Fruit fly (Drosophila melanogaster) whole organism, embryonic: ENCODE results near the gene CG34269.

Source experiments
- Atf6 ChIP-seq: fragments of 200-800 bp; sonication (Bioruptor generic); IDR thresholded peaks from 2 replicates; pipeline ENCODE4 v1.3.6; 2022; ENCODE audit warnings: missing biosample characterization, missing genetic modification characterization
- BtbVII ChIP-seq: fragments of 200-800 bp; sonication (Bioruptor generic); optimal IDR thresholded peaks from 3 replicates; lab custom pipeline; 2017; ENCODE audit warnings: missing biosample characterization, mild to moderate bottlenecking, missing genetic modification characterization
- CG10274 ChIP-seq: fragments of 200-800 bp; sonication (Bioruptor generic); optimal IDR thresholded peaks from 3 replicates; lab custom pipeline; 2017; ENCODE audit warnings: missing biosample characterization, mild to moderate bottlenecking, missing genetic modification characterization
- CG10321 ChIP-seq: fragments of 200-800 bp; sonication (Bioruptor generic); IDR thresholded peaks from 2 replicates; pipeline ENCODE4 v1.3.6; 2022; ENCODE audit warnings: missing biosample characterization, missing genetic modification characterization
- CG14667 ChIP-seq: fragments of 200-800 bp; sonication (Bioruptor generic); IDR thresholded peaks from 2 replicates; pipeline ENCODE4 v1.3.6; 2022; ENCODE audit warnings: missing biosample characterization, missing genetic modification characterization
- CG14710 ChIP-seq: fragments of 200-800 bp; sonication (Bioruptor generic); optimal IDR thresholded peaks from 3 replicates; lab custom pipeline; 2019; ENCODE audit warnings: missing biosample characterization, mild to moderate bottlenecking, missing genetic modification characterization, moderate library complexity
- CG15269 ChIP-seq: fragments of 200-800 bp; sonication (Bioruptor generic); optimal IDR thresholded peaks from 2 replicates; lab custom pipeline; 2018; ENCODE audit warnings: missing biosample characterization, mild to moderate bottlenecking, missing genetic modification characterization, moderate library complexity
- CG15514 ChIP-seq: fragments of 200-800 bp; sonication (Bioruptor generic); optimal IDR thresholded peaks from 3 replicates; lab custom pipeline; 2017; ENCODE audit warnings: missing biosample characterization, missing genetic modification characterization, mild to moderate bottlenecking, moderate library complexity, missing genetic modification reagents
- CG2120 ChIP-seq: fragments of 200-800 bp; sonication (Bioruptor generic); optimal IDR thresholded peaks from 3 replicates; lab custom pipeline; 2016; ENCODE audit warnings: missing biosample characterization, missing genetic modification characterization
- CG32767 ChIP-seq: fragments of 200-800 bp; sonication (Bioruptor generic); IDR thresholded peaks from 2 replicates; pipeline ENCODE4 v1.3.6; 2022; ENCODE audit warnings: missing biosample characterization, missing genetic modification characterization
- CG4424 ChIP-seq: fragments of 200-800 bp; sonication (Bioruptor generic); optimal IDR thresholded peaks from 3 replicates; lab custom pipeline; 2016; ENCODE audit warnings: missing biosample characterization, missing genetic modification characterization
- CG4854 ChIP-seq: fragments of 200-800 bp; sonication (Bioruptor generic); optimal IDR thresholded peaks from 2 replicates; lab custom pipeline; 2016; ENCODE audit warnings: missing biosample characterization, missing genetic modification characterization, inconsistent platforms
- CG6654 ChIP-seq: fragments of 200-800 bp; sonication (Bioruptor generic); optimal IDR thresholded peaks from 2 replicates; lab custom pipeline; 2017; ENCODE audit warnings: missing biosample characterization, mild to moderate bottlenecking, missing genetic modification characterization
- CG6813 ChIP-seq: fragments of 200-800 bp; sonication (Bioruptor generic); optimal IDR thresholded peaks from 2 replicates; lab custom pipeline; 2017; ENCODE audit warnings: missing biosample characterization, missing genetic modification characterization, mild to moderate bottlenecking, moderate library complexity, missing genetic modification reagents
- CG7987 ChIP-seq: fragments of 200-800 bp; sonication (Bioruptor generic); optimal IDR thresholded peaks from 2 replicates; lab custom pipeline; 2018; ENCODE audit warnings: missing biosample characterization, mild to moderate bottlenecking, missing genetic modification characterization, moderate library complexity
- Chrac-16 ChIP-seq: fragments of 200-800 bp; sonication (Bioruptor generic); optimal IDR thresholded peaks from 3 replicates; lab custom pipeline; 2016; ENCODE audit warnings: missing biosample characterization, missing genetic modification characterization
- Dad ChIP-seq: fragments of 200-800 bp; sonication (Bioruptor generic); optimal IDR thresholded peaks from 3 replicates; lab custom pipeline; 2016; ENCODE audit warnings: missing biosample characterization, missing genetic modification characterization
- Dref ChIP-seq: fragments of 200-800 bp; sonication (Bioruptor generic); IDR thresholded peaks from 2 replicates; pipeline ENCODE4 v1.3.6; 2022; ENCODE audit warnings: missing biosample characterization, missing genetic modification characterization
- Ets65A ChIP-seq: fragments of 200-800 bp; sonication (Bioruptor generic); peaks from one replicate; lab custom pipeline; 2016; ENCODE audit warnings: missing biosample characterization, missing genetic modification characterization
- Ets97D ChIP-seq: fragments of 200-800 bp; sonication (Bioruptor generic); optimal IDR thresholded peaks from 3 replicates; lab custom pipeline; 2016; ENCODE audit warnings: missing biosample characterization, missing genetic modification characterization
- Fer1 ChIP-seq: fragments of 200-800 bp; sonication (Bioruptor generic); optimal IDR thresholded peaks from 2 replicates; lab custom pipeline; 2017; ENCODE audit warnings: missing biosample characterization, mild to moderate bottlenecking, missing genetic modification characterization
- HmgD ChIP-seq: fragments of 200-800 bp; sonication (Bioruptor generic); optimal IDR thresholded peaks from 3 replicates; lab custom pipeline; 2016; ENCODE audit warnings: missing biosample characterization, missing genetic modification characterization
- MTF-1 ChIP-seq: fragments of 200-800 bp; sonication (Bioruptor generic); optimal IDR thresholded peaks from 2 replicates; lab custom pipeline; 2018; ENCODE audit warnings: missing biosample characterization, mild to moderate bottlenecking, missing genetic modification characterization, borderline replicate concordance
- Nf-YA ChIP-seq: fragments of 200-800 bp; sonication (Bioruptor generic); IDR thresholded peaks from 2 replicates; pipeline ENCODE4 v1.3.6; 2022; ENCODE audit warnings: missing biosample characterization, missing genetic modification characterization
- Spps ChIP-seq: fragments of 200-800 bp; sonication (Bioruptor generic); optimal IDR thresholded peaks from 2 replicates; lab custom pipeline; 2018; ENCODE audit warnings: missing biosample characterization, mild to moderate bottlenecking, missing genetic modification characterization
- TFAM ChIP-seq: fragments of 200-800 bp; sonication (Bioruptor generic); optimal IDR thresholded peaks from 2 replicates; lab custom pipeline; 2017; ENCODE audit warnings: missing biosample characterization, missing genetic modification characterization, inconsistent platforms
- YL-1 ChIP-seq: fragments of 200-800 bp; sonication (Bioruptor generic); optimal IDR thresholded peaks from 3 replicates; lab custom pipeline; 2017; ENCODE audit warnings: missing biosample characterization, mild to moderate bottlenecking, missing genetic modification characterization
- al ChIP-seq: fragments of 200-800 bp; sonication (Bioruptor generic); IDR thresholded peaks from 2 replicates; pipeline ENCODE4 v1.3.6; 2022; ENCODE audit warnings: missing biosample characterization, missing genetic modification characterization
- br ChIP-seq: fragments of >200 bp; optimal IDR thresholded peaks from 2 replicates; lab custom pipeline; 2017
- chn ChIP-seq: fragments of 200-800 bp; sonication (Bioruptor generic); optimal IDR thresholded peaks from 2 replicates; lab custom pipeline; 2016; ENCODE audit warnings: missing biosample characterization, missing genetic modification characterization
- crol ChIP-seq: fragments of 200-800 bp; sonication (Bioruptor generic); IDR thresholded peaks from 2 replicates; pipeline ENCODE4 v1.3.6; 2022; ENCODE audit warnings: missing biosample characterization, missing genetic modification characterization
- eve ChIP-seq, 2 experiments: fragments of >200 bp; optimal IDR thresholded peaks; 2 replicates each; lab custom pipeline; 2017; ENCODE audit warnings: missing biosample characterization in 2 of 2, missing genetic modification characterization in 2 of 2
- ftz-f1 ChIP-seq: fragments of 200-800 bp; sonication (Bioruptor generic); optimal IDR thresholded peaks from 2 replicates; lab custom pipeline; 2016; ENCODE audit warnings: missing biosample characterization, missing genetic modification characterization
- hbn ChIP-seq: fragments of 200-800 bp; sonication (Bioruptor generic); IDR thresholded peaks from 2 replicates; pipeline ENCODE4 v1.3.6; 2022; ENCODE audit warnings: missing biosample characterization, missing genetic modification characterization; ENCODE audit not compliant: partially characterized antibody
- hkb ChIP-seq, 2 experiments: fragments of 200-800 bp in 1 of 2; fragments of >200 bp in 1 of 2; sonication (Bioruptor generic) in 1 of 2; IDR thresholded peaks in 1 of 2; optimal IDR thresholded peaks in 1 of 2; 2 replicates each; pipeline versions ENCODE4 v1.3.6 to Lab custom; 2017 to 2022; ENCODE audit warnings: missing biosample characterization in 1 of 2, missing genetic modification characterization in 1 of 2
- jing ChIP-seq: fragments of 200-800 bp; sonication (Bioruptor generic); optimal IDR thresholded peaks from 2 replicates; lab custom pipeline; 2018; ENCODE audit warnings: missing biosample characterization, mild to moderate bottlenecking, missing genetic modification characterization
- kay ChIP-seq: fragments of 200-800 bp; sonication (Bioruptor generic); optimal IDR thresholded peaks from 2 replicates; lab custom pipeline; 2016; ENCODE audit warnings: missing biosample characterization, missing genetic modification characterization
- klu ChIP-seq: fragments of 200-800 bp; sonication (Bioruptor generic); IDR thresholded peaks from 2 replicates; pipeline ENCODE4 v1.3.6; 2022; ENCODE audit warnings: missing biosample characterization, missing genetic modification characterization
- lmd ChIP-seq: fragments of 200-800 bp; sonication (Bioruptor generic); IDR thresholded peaks from 2 replicates; pipeline ENCODE4 v1.3.6; 2022; ENCODE audit warnings: missing biosample characterization, missing genetic modification characterization
- onecut ChIP-seq: fragments of 200-800 bp; sonication (Bioruptor generic); IDR thresholded peaks from 2 replicates; pipeline ENCODE4 v1.3.6; 2022; ENCODE audit warnings: missing biosample characterization, missing genetic modification characterization
- org-1 ChIP-seq: fragments of 200-800 bp; sonication (Bioruptor generic); optimal IDR thresholded peaks from 2 replicates; lab custom pipeline; 2017; ENCODE audit warnings: missing biosample characterization, missing genetic modification characterization
- otp ChIP-seq: fragments of 200-800 bp; sonication (Bioruptor generic); IDR thresholded peaks from 3 replicates; pipeline ENCODE4, ENCODE4 v1.3.6; 2022; ENCODE audit warnings: missing biosample characterization, missing genetic modification characterization
- pho ChIP-seq: fragments of 200-800 bp; sonication (Bioruptor generic); optimal IDR thresholded peaks from 2 replicates; lab custom pipeline; 2016; ENCODE audit warnings: missing biosample characterization, missing genetic modification characterization
- prd ChIP-seq, 3 experiments: fragments of >200 bp in 2 of 3; fragments of 200-800 bp in 1 of 3; sonication (Bioruptor generic) in 1 of 3; optimal IDR thresholded peaks in 2 of 3; IDR thresholded peaks in 1 of 3; 2 replicates in 2 of 3; 3 replicates in 1 of 3; pipeline versions ENCODE4 v1.3.6 to Lab custom; 2017 to 2022; ENCODE audit warnings: missing biosample characterization in 1 of 3, missing genetic modification characterization in 1 of 3
- schlank ChIP-seq: fragments of 200-800 bp; sonication (Bioruptor generic); optimal IDR thresholded peaks from 2 replicates; lab custom pipeline; 2018; ENCODE audit warnings: missing biosample characterization, mild to moderate bottlenecking, missing genetic modification characterization
- shn ChIP-seq: fragments of 200-800 bp; sonication (Bioruptor generic); optimal IDR thresholded peaks from 3 replicates; lab custom pipeline; 2016; ENCODE audit warnings: missing biosample characterization, missing genetic modification characterization
- sob ChIP-seq: fragments of 200-800 bp; sonication (Bioruptor generic); IDR thresholded peaks from 2 replicates; pipeline ENCODE4 v1.3.6; 2022; ENCODE audit warnings: missing biosample characterization, missing genetic modification characterization
- sr ChIP-seq: fragments of 200-800 bp; sonication (Bioruptor generic); IDR thresholded peaks from 3 replicates; pipeline ENCODE4 v1.3.6; 2022; ENCODE audit warnings: missing biosample characterization, missing genetic modification characterization
- tgo ChIP-seq: fragments of 200-800 bp; sonication (Bioruptor generic); IDR thresholded peaks from 3 replicates; pipeline ENCODE4 v1.3.6; 2022; ENCODE audit warnings: missing biosample characterization, missing genetic modification characterization
- tx ChIP-seq: fragments of 200-800 bp; sonication (Bioruptor generic); optimal IDR thresholded peaks from 2 replicates; lab custom pipeline; 2016; ENCODE audit warnings: missing biosample characterization, missing genetic modification characterization
- vfl ChIP-seq: fragments of 200-800 bp; sonication (Bioruptor generic); optimal IDR thresholded peaks from 2 replicates; lab custom pipeline; 2016; ENCODE audit warnings: missing biosample characterization, missing genetic modification characterization
- yki ChIP-seq: fragments of >200 bp; optimal IDR thresholded peaks from 3 replicates; lab custom pipeline; 2018

Gene CG34269

dm6 chr3L:511755-512209 lies 16.4 kb upstream of the CG34269 start (continued):
- no peak for TF ChIP-seq org-1 (GFP tag; lab: Kevin White, UChicago)
- TF ChIP-seq CG10274 = no peak
- no peak for TF ChIP-seq onecut
- TF ChIP-seq tgo (GFP tag; lab: Robert Waterston, UW) = 0 out of 3 replicates have a peak, but pooled peaks have one; percentile 18
- TF ChIP-seq CG4854 = no peak
- peak; percentile 60; the same call in 1 of the 2 replicates for TF ChIP-seq Atf6 (GFP tag; lab: Robert Waterston, UW)
- TF ChIP-seq YL-1 (GFP tag; lab: Kevin White, UChicago) = no peak
- no peak for TF ChIP-seq tx (GFP tag; lab: Kevin White, UChicago)
- no peak for TF ChIP-seq CG7987
- TF ChIP-seq CG14710 (tag; lab: Kevin White, UChicago) = no peak
- TF ChIP-seq sob (GFP tag; lab: Robert Waterston, UW) = peak; percentile 47; the same call in 1 of the 2 replicates
- TF ChIP-seq hbn = no peak
- no peak for TF ChIP-seq klu
- no peak for TF ChIP-seq ftz-f1 (GFP tag; lab: Kevin White, UChicago)
- no peak for TF ChIP-seq CG14667 (GFP tag; lab: Robert Waterston, UW)
- no peak for TF ChIP-seq eve (GFP tag; optimal IDR thresholded peaks at IDR 0.05; lab: Kevin White, UChicago)
- no peak for TF ChIP-seq yki (lab: Kevin White, UChicago)
- TF ChIP-seq CG4424 (GFP tag; lab: Kevin White, UChicago) = no peak
- no peak for TF ChIP-seq chn (GFP tag; lab: Kevin White, UChicago)
- TF ChIP-seq pho = no peak
- TF ChIP-seq kay = no peak
- TF ChIP-seq CG32767 (GFP tag; lab: Robert Waterston, UW) = no peak
- TF ChIP-seq schlank (tag; lab: Kevin White, UChicago) = no peak
- TF ChIP-seq otp = no peak
- no peak for TF ChIP-seq jing (GFP tag; lab: Kevin White, UChicago)
- no peak for TF ChIP-seq shn (GFP tag; lab: Kevin White, UChicago)
- peak; percentile 54; the same call in 1 of the 2 replicates for TF ChIP-seq al (GFP tag; lab: Robert Waterston, UW)
- no peak for TF ChIP-seq CG6654 (GFP tag; lab: Kevin White, UChicago)
- TF ChIP-seq Spps (tag; lab: Kevin White, UChicago) = no peak
- peak; percentile 41 for TF ChIP-seq CG15269 (tag; lab: Kevin White, UChicago)
- TF ChIP-seq HmgD (GFP tag; lab: Kevin White, UChicago) = no peak
- TF ChIP-seq CG2120 (GFP tag; lab: Kevin White, UChicago) = peak; percentile 68
- TF ChIP-seq lmd (GFP tag; lab: Robert Waterston, UW) = peak; percentile 20; the same call in 1 of the 2 replicates
- no peak for TF ChIP-seq prd (optimal IDR thresholded peaks at IDR 0.05; lab: Kevin White, UChicago)
- no peak for TF ChIP-seq prd (GFP tag; IDR thresholded peaks at IDR 0.05; lab: Robert Waterston, UW)
- no peak for TF ChIP-seq Dref (GFP tag; lab: Robert Waterston, UW)
- no peak for TF ChIP-seq hkb (optimal IDR thresholded peaks at IDR 0.05; lab: Kevin White, UChicago)
- no peak for TF ChIP-seq hkb (GFP tag; IDR thresholded peaks at IDR 0.05; lab: Robert Waterston, UW)
- TF ChIP-seq Chrac-16 (GFP tag; lab: Kevin White, UChicago) = no peak
- no peak for TF ChIP-seq CG10321
- TF ChIP-seq br = no peak
- no peak for TF ChIP-seq MTF-1
- TF ChIP-seq Fer1 = peak; percentile 46
- TF ChIP-seq crol (GFP tag; lab: Robert Waterston, UW) = no peak
- TF ChIP-seq BtbVII (GFP tag; lab: Kevin White, UChicago) = no peak
- peak; percentile 58 for TF ChIP-seq Ets65A (GFP tag; lab: Kevin White, UChicago)
- TF ChIP-seq vfl (GFP tag; lab: Kevin White, UChicago) = no peak
- no peak for TF ChIP-seq CG6813 (GFP tag; lab: Kevin White, UChicago)
- TF ChIP-seq CG15514 (GFP tag; lab: Kevin White, UChicago) = peak; percentile 9
- no peak for TF ChIP-seq TFAM
- no peak for TF ChIP-seq Ets97D (GFP tag; lab: Kevin White, UChicago)
- no peak for TF ChIP-seq sr (GFP tag; lab: Robert Waterston, UW)
- TF ChIP-seq Nf-YA (GFP tag; lab: Robert Waterston, UW) = no peak
- no peak for TF ChIP-seq Dad
